Fruit fly (Drosophila melanogaster) whole organism: ENCODE measurements around the gene mdu.

Source experiments
- EcR ChIP-seq, 2 experiments: fragments of >200 bp; optimal IDR thresholded peaks; 2 replicates each; lab custom pipeline; 2017; ENCODE audit warnings: missing biosample characterization in 2 of 2, missing genetic modification characterization in 2 of 2, missing genetic modification reagents in 2 of 2
- pan ChIP-seq: fragments of >200 bp; optimal IDR thresholded peaks from 2 replicates; lab custom pipeline; 2017

- TF ChIP-seq pan (lab: Kevin White, UChicago) (no peak), EcR (GFP tag; optimal IDR thresholded peaks at IDR 0.05; lab: Kevin White, UChicago) (no peak)
Observed at dm6 chrX:12465316-12465715, 31.7 kb upstream of the mdu start.
